Worm (Caenorhabditis elegans) whole organism, L3 larva: ENCODE data around the gene qua-1.

Experiments used
- R02D3.7 ChIP-seq: fragments of 150-350 bp; optimal IDR thresholded peaks from 2 replicates; lab custom pipeline; 2014; ENCODE audit warnings: missing biosample characterization, missing genetic modification characterization
- ama-1 ChIP-seq: fragments of 150-350 bp; optimal IDR thresholded peaks from 2 replicates; lab custom pipeline; 2018
- egl-5 ChIP-seq: fragments of 150-350 bp; optimal IDR thresholded peaks from 2 replicates; lab custom pipeline; 2017; ENCODE audit warnings: missing biosample characterization, missing genetic modification reagents, missing genetic modification characterization, inconsistent platforms
- jun-1 ChIP-seq: fragments of 150-350 bp; optimal IDR thresholded peaks from 2 replicates; lab custom pipeline; 2014; ENCODE audit warnings: missing biosample characterization, missing genetic modification reagents, missing genetic modification characterization
- lin-15B ChIP-seq: fragments of 150-350 bp; optimal IDR thresholded peaks from 2 replicates; lab custom pipeline; 2014; ENCODE audit warnings: missing biosample characterization, missing genetic modification characterization
- nhr-28 ChIP-seq: fragments of 150-350 bp; optimal IDR thresholded peaks from 2 replicates; lab custom pipeline; 2014; ENCODE audit warnings: missing biosample characterization, missing genetic modification characterization
- pqm-1 ChIP-seq: fragments of 150-350 bp; optimal IDR thresholded peaks from 2 replicates; lab custom pipeline; 2017; ENCODE audit warnings: missing biosample characterization, missing genetic modification characterization, inconsistent platforms
- skn-1 ChIP-seq: fragments of 150-350 bp; optimal IDR thresholded peaks from 2 replicates; lab custom pipeline; 2014; ENCODE audit warnings: missing biosample characterization, missing genetic modification characterization
- snpc-4 ChIP-seq: fragments of 150-350 bp; optimal IDR thresholded peaks from 2 replicates; lab custom pipeline; 2014; ENCODE audit warnings: missing biosample characterization, missing genetic modification characterization
- zag-1 ChIP-seq: fragments of 150-350 bp; optimal IDR thresholded peaks from 2 replicates; lab custom pipeline; 2014; ENCODE audit warnings: missing biosample characterization, missing genetic modification characterization

- TF ChIP-seq zag-1 (tag; lab: Kevin White, UChicago), result no peak
- no peak for TF ChIP-seq ama-1 (lab: Kevin White, UChicago)
- TF ChIP-seq skn-1 (tag; lab: Kevin White, UChicago), result no peak
- TF ChIP-seq R02D3.7, result no peak
- TF ChIP-seq snpc-4 (tag; lab: Kevin White, UChicago), result no peak
- no peak for TF ChIP-seq lin-15B (tag; lab: Kevin White, UChicago)
- no peak for TF ChIP-seq egl-5 (tag; lab: Kevin White, UChicago)
- no peak for TF ChIP-seq jun-1 (tag; lab: Kevin White, UChicago)
- no peak for TF ChIP-seq pqm-1 (tag; lab: Kevin White, UChicago)
- TF ChIP-seq nhr-28 (tag; lab: Kevin White, UChicago), result no peak
Observed at ce11 chrII:8193922-8194321, 4.7 kb upstream of the qua-1 start.
